Worm (Caenorhabditis elegans) whole organism, L4 larva: ENCODE measurements around the gene F19B10.1.

Experiments used
- D1046.2 ChIP-seq: fragments of 200-800 bp; sonication (Bioruptor generic); IDR thresholded peaks from 2 replicates; pipeline ENCODE4 v1.3.6; 2022; ENCODE audit warnings: missing genetic modification characterization, missing compliant biosample characterization
- T20F7.1 ChIP-seq: fragments of 200-800 bp; sonication (Bioruptor generic); optimal IDR thresholded peaks from 2 replicates; lab custom pipeline; 2018; ENCODE audit warnings: mild to moderate bottlenecking, missing genetic modification characterization, missing compliant biosample characterization
- Y48G9A.11 ChIP-seq: fragments of 200-800 bp; sonication (Bioruptor generic); IDR thresholded peaks from 2 replicates; pipeline ENCODE4 v1.3.6; 2022; ENCODE audit warnings: missing genetic modification reagents, missing genetic modification characterization, missing compliant biosample characterization
- aha-1 ChIP-seq: fragments of 150-350 bp; peaks from one replicate; lab custom pipeline; 2014; ENCODE audit warnings: missing biosample characterization, missing genetic modification characterization
- dve-1 ChIP-seq: sonication (generic microtip); optimal IDR thresholded peaks from 2 replicates; lab custom pipeline; 2017; ENCODE audit warnings: antibody characterized with exemption, mild to moderate bottlenecking, missing genetic modification characterization, missing compliant biosample characterization; ENCODE audit not compliant: insufficient read depth
- hif-1 ChIP-seq, 2 experiments: sonication (generic microtip); optimal IDR thresholded peaks; 2 replicates each; lab custom pipeline; 2016 to 2017; ENCODE audit warnings: missing compliant biosample characterization in 2 of 2, missing genetic modification characterization in 2 of 2, missing genetic modification reagents in 2 of 2, missing genotype in 2 of 2, mild to moderate bottlenecking in 1 of 2
- lim-7 ChIP-seq: fragments of 200-800 bp; sonication (Bioruptor generic); IDR thresholded peaks from 2 replicates; pipeline ENCODE4 v1.3.6; 2022; ENCODE audit warnings: missing genetic modification characterization, missing compliant biosample characterization
- lir-3 ChIP-seq: sonication (generic microtip); optimal IDR thresholded peaks from 2 replicates; lab custom pipeline; 2016; ENCODE audit warnings: mild to moderate bottlenecking, missing genetic modification characterization, missing compliant biosample characterization
- lsy-2 ChIP-seq, 2 experiments: fragments of 150-350 bp in 1 of 2; sonication (generic microtip) in 1 of 2; optimal IDR thresholded peaks; 2 replicates each; lab custom pipeline; 2014 to 2017; ENCODE audit warnings: missing biosample characterization in 2 of 2, missing genetic modification characterization in 2 of 2
- nhr-237 ChIP-seq: sonication (generic microtip); optimal IDR thresholded peaks from 2 replicates; lab custom pipeline; 2017; ENCODE audit warnings: missing biosample characterization, missing genetic modification characterization
- rbr-2 ChIP-seq: sonication (generic microtip); optimal IDR thresholded peaks from 2 replicates; lab custom pipeline; 2016; ENCODE audit warnings: missing genotype, missing genetic modification characterization, missing compliant biosample characterization
- saeg-2 ChIP-seq: fragments of 200-800 bp; sonication (Bioruptor generic); IDR thresholded peaks from 2 replicates; pipeline ENCODE4 v1.3.6; 2022; ENCODE audit warnings: missing genetic modification reagents, missing genetic modification characterization, missing compliant biosample characterization
- spr-1 ChIP-seq: sonication (generic microtip); optimal IDR thresholded peaks from 2 replicates; lab custom pipeline; 2016; ENCODE audit warnings: mild to moderate bottlenecking, missing genetic modification characterization, missing compliant biosample characterization
- unc-62 ChIP-seq, 3 experiments: fragments of 150-350 bp in 1 of 3; sonication (generic microtip); optimal IDR thresholded peaks in 2 of 3; peaks in 1 of 3; 1 replicate in 1 of 3; 2 replicates in 2 of 3; lab custom pipeline; 2014 to 2017; ENCODE audit warnings: missing biosample characterization in 3 of 3, missing genetic modification characterization in 3 of 3, missing genetic modification reagents in 3 of 3, missing genotype in 1 of 3

Gene F19B10.1

ce11 chrII:3724175-3724715, 41.3 kb downstream of the F19B10.1 start, which contains the start of gene C46E10.1:
TSS of gene C46E10.1 (plus strand) at chrII:3724225.
- no peak for TF ChIP-seq T20F7.1 (GFP tag; lab: Kevin White, UChicago)
- no peak for TF ChIP-seq hif-1 (tag; optimal IDR thresholded peaks at IDR 0.05; lab: Kevin White, UChicago)
- peak; percentile 90 for TF ChIP-seq aha-1
- no peak for TF ChIP-seq dve-1

- peak in 1 of 2 experiments; percentile 28 for TF ChIP-seq unc-62 (GFP tag; optimal IDR thresholded peaks at IDR 0.05 in 1 of 2; lab: Kevin White, UChicago)
- TF ChIP-seq unc-62 (tag; optimal IDR thresholded peaks at IDR 0.05; lab: Kevin White, UChicago): no peak
- no peak for TF ChIP-seq T20F7.1 (GFP tag; lab: Kevin White, UChicago)
Observed at ce11 chrII:3727996-3728395, 45.0 kb downstream of the F19B10.1 start, which contains the start of gene C46E10.8. TSS of gene C46E10.8 (minus strand) at chrII:3728096.

ce11 chrII:3731723-3732122, 48.7 kb downstream of the F19B10.1 start, which contains the start of the genes sdz-12 and bath-31:
TSS of gene sdz-12 (minus strand) at chrII:3731823.
TSS of gene bath-31 (plus strand) at chrII:3731973.
- TF ChIP-seq saeg-2 (GFP tag; lab: Robert Waterston, UW) (no peak), nhr-237 (tag; lab: Kevin White, UChicago) (no peak), rbr-2 (tag; lab: Kevin White, UChicago) (no peak), Y48G9A.11 (GFP tag; lab: Robert Waterston, UW) (no peak), D1046.2 (GFP tag; lab: Robert Waterston, UW) (no peak), spr-1 (tag; lab: Kevin White, UChicago) (no peak), lir-3 (tag; lab: Kevin White, UChicago) (no peak), lim-7 (no peak), lsy-2 (tag; optimal IDR thresholded peaks at IDR 0.05; lab: Kevin White, UChicago) (no peak)
